Fruit fly (Drosophila melanogaster): ENCODE results near the gene CG31272.
A peak's percentile ranks its signal among the peaks of the same experiment; 100 is the strongest.

CG31272 gene

dm6 chr3R:10788186-10788585, 29.0 kb upstream of the CG31272 start, which contains the start of the genes Art1 and Mcm5 (continued):
- peak; percentile 67 for TF ChIP-seq CG30403 (GFP tag; optimal IDR thresholded peaks at IDR 0.05)
- TF ChIP-seq gfzf (GFP tag; optimal IDR thresholded peaks at IDR 0.05) = peak; percentile 71
- no peak for TF ChIP-seq gce (GFP tag; IDR thresholded peaks at IDR 0.05)
- TF ChIP-seq Jarid2 (GFP tag; optimal IDR thresholded peaks at IDR 0.05) = peak; percentile 21
- no peak for TF ChIP-seq CG15696 (tag; optimal IDR thresholded peaks at IDR 0.05)
- TF ChIP-seq vvl (GFP tag; IDR thresholded peaks at IDR 0.05) = no peak
- TF ChIP-seq pb (GFP tag; optimal IDR thresholded peaks at IDR 0.05) = no peak
- peak; percentile 38 for TF ChIP-seq slp2 (GFP tag; optimal IDR thresholded peaks at IDR 0.05)
- peak; percentile 81 for TF ChIP-seq Bgb (GFP tag; IDR thresholded peaks at IDR 0.05; ENCODE audit: partially characterized antibody)
- TF ChIP-seq bigmax (GFP tag; optimal IDR thresholded peaks at IDR 0.05) = no peak
- peak; percentile 62 for TF ChIP-seq CG3847 (GFP tag; IDR thresholded peaks at IDR 0.05)
- no peak for TF ChIP-seq Ssrp (tag; optimal IDR thresholded peaks at IDR 0.05)
- TF ChIP-seq Rx (GFP tag; IDR thresholded peaks at IDR 0.05) = no peak
- no peak for TF ChIP-seq nom (GFP tag; optimal IDR thresholded peaks at IDR 0.05)
- no peak for TF ChIP-seq pnt (GFP tag; optimal IDR thresholded peaks at IDR 0.05)
- TF ChIP-seq fu2 (GFP tag; optimal IDR thresholded peaks at IDR 0.05) = peak; percentile 34
- TF ChIP-seq CG5245 (GFP tag; optimal IDR thresholded peaks at IDR 0.05) = no peak
- peak; percentile 77 for TF ChIP-seq trem (tag; optimal IDR thresholded peaks at IDR 0.05)
- no peak for TF ChIP-seq CG8359 (GFP tag; optimal IDR thresholded peaks at IDR 0.05; ENCODE audit: borderline replicate concordance)
- no peak for TF ChIP-seq corto (GFP tag; optimal IDR thresholded peaks at IDR 0.05)
- no peak for TF ChIP-seq Sry-β (GFP tag; optimal IDR thresholded peaks at IDR 0.05)
- TF ChIP-seq Taf1 (GFP tag; IDR thresholded peaks at IDR 0.05) = no peak
- no peak for TF ChIP-seq CG7928 (GFP tag; optimal IDR thresholded peaks at IDR 0.05)
- TF ChIP-seq CG7556 (GFP tag; optimal IDR thresholded peaks at IDR 0.05) = no peak
- no peak for TF ChIP-seq chm (GFP tag; IDR thresholded peaks at IDR 0.05)
- peak; percentile 62 for TF ChIP-seq CG4617 (GFP tag; optimal IDR thresholded peaks at IDR 0.05; ENCODE audit: borderline replicate concordance)
- no peak for TF ChIP-seq CG2202 (tag; optimal IDR thresholded peaks at IDR 0.05)
- peak; percentile 91 for TF ChIP-seq Med (GFP tag)
- TF ChIP-seq Gug (GFP tag; IDR thresholded peaks at IDR 0.05) = peak; percentile 16; the same call in 1 of the 4 replicates
- peak; percentile 97 for TF ChIP-seq sna (GFP tag; IDR thresholded peaks at IDR 0.05; ENCODE audit: partially characterized antibody)
- peak; percentile 59 for TF ChIP-seq CG9727 (GFP tag; optimal IDR thresholded peaks at IDR 0.05)
- peak; percentile 41 for TF ChIP-seq CG33557 (GFP tag; optimal IDR thresholded peaks at IDR 0.05)
- no peak for TF ChIP-seq cas (GFP tag; IDR thresholded peaks at IDR 0.05)
- no peak for TF ChIP-seq CG1024 (GFP tag; IDR thresholded peaks at IDR 0.05)
- TF ChIP-seq CG15601 (tag; optimal IDR thresholded peaks at IDR 0.05) = no peak
- TF ChIP-seq Opbp (GFP tag; IDR thresholded peaks at IDR 0.05; ENCODE audit: partially characterized antibody) = peak; percentile 80
- no peak for TF ChIP-seq Spps (tag; optimal IDR thresholded peaks at IDR 0.05)
- TF ChIP-seq cad (GFP tag; optimal IDR thresholded peaks at IDR 0.05) = no peak
- TF ChIP-seq CG6683 (GFP tag; optimal IDR thresholded peaks at IDR 0.05) = no peak
- no peak for TF ChIP-seq mirr (GFP tag; optimal IDR thresholded peaks at IDR 0.05)
- no peak for TF ChIP-seq bsh (GFP tag; optimal IDR thresholded peaks at IDR 0.05)
- TF ChIP-seq CG34422 (GFP tag; IDR thresholded peaks at IDR 0.05) = peak; percentile 51; the same call in 1 of the 3 replicates
- no peak for TF ChIP-seq seq (GFP tag; IDR thresholded peaks at IDR 0.05)
- TF ChIP-seq dimm (GFP tag; IDR thresholded peaks at IDR 0.05) = no peak
- no peak for TF ChIP-seq CG34376 (GFP tag; optimal IDR thresholded peaks at IDR 0.05)
- no peak for TF ChIP-seq CG30431 (GFP tag; optimal IDR thresholded peaks at IDR 0.05)
- TF ChIP-seq CG4820 (GFP tag; optimal IDR thresholded peaks at IDR 0.05) = no peak
- TF ChIP-seq CG13296 (GFP tag; optimal IDR thresholded peaks at IDR 0.05) = peak; percentile 3
- peak; percentile 56 for TF ChIP-seq CG13775 (GFP tag; optimal IDR thresholded peaks at IDR 0.05)
- peak; percentile 67 for TF ChIP-seq phol (tag; optimal IDR thresholded peaks at IDR 0.05)
- peak; percentile 49 for TF ChIP-seq HmgZ (tag; optimal IDR thresholded peaks at IDR 0.05)

Data from whole organism, embryonic.